Worm (Caenorhabditis elegans) whole organism, L4/young adult: ENCODE results near the gene W04E12.7.
"Not testable (repeated sequence)": the region's sequence is repeated elsewhere in the genome, so short reads cannot be mapped to it uniquely, and the experiment has no call there.

Experiments
- W03F9.2 ChIP-seq: fragments of 150-350 bp; optimal IDR thresholded peaks from 2 replicates; lab custom pipeline; 2014; ENCODE audit warnings: missing biosample characterization, missing genetic modification characterization
- dao-5 ChIP-seq: sonication (generic microtip); optimal IDR thresholded peaks from 2 replicates; lab custom pipeline; 2016; ENCODE audit warnings: missing genotype, missing genetic modification characterization, moderate library complexity, missing compliant biosample characterization
- him-1 ChIP-seq: sonication (generic microtip); optimal IDR thresholded peaks from 2 replicates; lab custom pipeline; 2016; ENCODE audit warnings: missing genotype, missing genetic modification reagents, missing genetic modification characterization, missing compliant biosample characterization

- TF ChIP-seq dao-5; W03F9.2; him-1 (tag; lab: Kevin White, UChicago): not testable (repeated sequence)
Measured at ce11 chrV:19711646-19712045, 25.7 kb downstream of the W04E12.7 start, which contains the start of gene Y43F8C.23.
